Worm (Caenorhabditis elegans): ENCODE measurements around the gene F54D8.10.

F54D8.10 gene

DNA sequence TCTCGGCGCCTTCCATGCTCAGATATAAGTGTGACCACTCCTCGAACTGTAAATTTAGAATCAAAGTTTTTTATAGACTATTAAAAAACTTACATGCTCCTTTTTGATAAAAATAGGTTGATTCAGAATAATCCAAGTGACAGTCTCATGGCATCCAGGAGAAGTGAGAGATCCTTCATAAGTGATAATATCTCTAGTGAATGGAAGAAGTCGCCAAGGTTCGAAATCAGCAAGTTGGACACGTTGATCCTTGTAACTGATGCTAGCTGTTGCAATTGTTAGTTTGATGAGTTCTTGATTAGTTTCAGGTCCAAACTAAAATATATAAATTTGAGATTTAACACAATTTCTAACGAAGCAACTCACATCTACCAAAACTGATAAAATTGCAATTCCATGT is 11.3 kb upstream of the F54D8.10 start:
- no peak for TF ChIP-seq unc-62 (GFP tag; optimal IDR thresholded peaks at IDR 0.05)

DNA sequence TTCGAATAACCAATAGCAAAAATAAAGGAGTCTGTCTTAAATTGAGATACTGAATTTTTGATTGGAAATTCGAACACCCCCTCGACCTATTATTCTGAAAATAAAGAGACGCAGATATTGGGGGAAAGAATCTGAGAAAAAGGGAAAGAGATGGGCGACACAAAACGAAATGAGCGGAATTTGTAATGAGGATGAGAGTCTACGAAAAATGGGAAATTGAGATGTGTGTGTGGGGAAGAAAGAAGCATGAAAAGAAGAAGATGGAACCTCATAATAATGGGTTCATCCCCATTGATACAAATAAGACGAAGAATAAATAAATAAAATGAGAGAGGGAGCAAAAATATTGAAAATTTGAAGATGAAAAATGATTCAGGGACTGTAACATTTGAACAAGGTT is 9.1 kb upstream of the F54D8.10 start, which contains the start of gene cah-1:
Gene cah-1, minus strand, starts transcription at position 101 of the 400 bp plus-strand sequence.
- no peak for TF ChIP-seq unc-62 (GFP tag; optimal IDR thresholded peaks at IDR 0.05)

- TF ChIP-seq unc-62 (GFP tag; optimal IDR thresholded peaks at IDR 0.05), result no peak
Measured at ce11 chrIII:5089489-5089888, 5.1 kb upstream of the F54D8.10 start.

ce11 chrIII:5092345-5092744 is 2.3 kb upstream of the F54D8.10 start:
- no peak for TF ChIP-seq unc-62 (GFP tag; optimal IDR thresholded peaks at IDR 0.05)

DNA sequence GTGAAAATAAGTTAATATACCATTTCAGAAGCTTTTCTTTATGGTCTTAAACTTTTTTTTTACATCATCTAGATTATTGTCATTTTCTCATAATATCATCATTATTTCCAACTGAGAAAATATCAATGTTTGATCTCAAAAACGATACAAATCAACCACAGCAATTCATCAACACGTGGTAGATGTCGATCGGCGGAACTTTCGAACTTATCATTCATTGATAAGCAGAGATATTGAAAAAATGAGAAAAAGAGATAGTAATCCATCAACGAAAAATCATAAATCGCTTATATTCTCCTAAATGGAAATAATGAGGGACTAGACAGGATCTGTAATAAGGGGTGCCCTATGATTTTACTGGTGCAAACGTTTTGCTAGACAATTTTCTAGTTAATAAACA is 2.1 kb downstream of the F54D8.10 start:
- TF ChIP-seq unc-62 (GFP tag; optimal IDR thresholded peaks at IDR 0.05), result no peak

DNA sequence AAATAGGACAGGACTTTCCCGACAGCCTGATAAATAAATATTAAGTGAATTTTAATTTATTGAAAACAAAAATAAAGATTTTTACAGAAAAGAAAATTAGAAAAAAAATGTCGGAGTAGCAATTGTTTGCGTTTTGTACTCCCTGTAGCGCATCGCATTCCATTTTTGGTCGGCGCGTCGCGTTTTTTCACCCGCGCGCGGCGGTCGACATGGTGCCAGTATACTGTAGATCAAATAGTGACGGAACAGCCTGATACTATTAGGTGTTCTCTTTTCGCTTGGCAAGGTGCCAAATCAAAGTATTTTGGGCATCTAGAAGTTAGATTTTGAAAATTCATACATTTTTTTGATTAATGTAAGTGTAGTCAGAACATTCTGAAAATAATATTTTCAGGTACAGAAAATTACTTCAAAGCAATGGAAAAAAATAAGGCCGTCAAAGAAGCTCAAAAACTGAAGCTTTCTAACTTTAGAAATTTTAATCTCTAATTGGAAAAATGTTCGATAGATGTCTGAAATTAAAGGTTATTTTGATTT is 4.2 kb downstream of the F54D8.10 start:
- TF ChIP-seq unc-62 (GFP tag; optimal IDR thresholded peaks at IDR 0.05), result no peak

- TF ChIP-seq unc-62 (GFP tag; optimal IDR thresholded peaks at IDR 0.05), result no peak
Measured at ce11 chrIII:5099500-5099899, 4.9 kb downstream of the F54D8.10 start.

DNA sequence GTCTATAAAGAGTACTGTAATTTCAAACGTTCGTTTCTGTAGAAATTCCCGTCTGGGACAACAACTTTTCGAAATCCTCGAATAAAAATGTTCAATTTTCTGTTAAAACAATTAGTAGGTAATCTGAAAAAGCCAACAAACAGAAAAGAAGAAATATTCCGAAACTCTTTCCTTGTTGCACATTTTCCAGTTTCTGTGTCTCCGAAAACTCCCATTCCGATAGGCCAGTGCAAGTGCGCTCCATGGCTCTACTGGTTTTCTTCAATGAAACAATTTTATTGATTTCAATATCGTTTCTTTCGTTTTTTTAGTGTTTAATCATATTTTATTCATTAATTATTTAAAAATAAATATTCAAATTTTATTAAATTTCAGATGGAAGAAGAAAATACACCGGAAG is 8.0 kb downstream of the F54D8.10 start, which contains the start of gene F54D8.6:
Gene F54D8.6, plus strand, starts transcription at position 370 of the 400 bp plus-strand sequence.
- TF ChIP-seq unc-62 (GFP tag; optimal IDR thresholded peaks at IDR 0.05), result no peak

- no peak for TF ChIP-seq unc-62 (GFP tag; optimal IDR thresholded peaks at IDR 0.05)
Measured at ce11 chrIII:5105485-5105884, 10.9 kb downstream of the F54D8.10 start.

DNA sequence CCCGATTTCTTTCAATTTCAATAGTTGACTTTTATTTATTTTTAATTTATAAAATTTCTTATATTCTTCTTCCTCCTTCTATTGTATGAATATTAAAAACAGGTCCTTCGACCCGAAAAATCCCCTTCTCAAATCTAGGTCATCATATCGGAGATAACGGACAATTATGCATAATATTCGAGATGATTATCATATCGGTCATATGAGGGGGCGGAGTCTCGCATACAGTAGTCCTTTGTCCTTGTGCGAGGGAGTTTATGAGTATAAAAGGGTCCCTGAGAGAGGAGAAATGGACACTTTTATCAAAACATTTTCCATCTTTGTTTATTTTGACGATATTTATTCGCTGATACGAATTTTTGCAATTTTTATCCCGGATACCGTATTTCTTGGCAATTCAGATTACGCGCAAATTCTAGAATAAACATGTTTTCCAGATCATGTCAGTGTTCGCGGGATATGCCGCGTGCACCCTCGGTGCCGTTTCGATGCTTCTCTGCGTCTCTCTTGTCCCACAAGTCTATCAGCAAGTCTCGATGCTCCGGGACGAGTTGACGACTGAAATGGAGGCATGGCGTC is 12.4 kb downstream of the F54D8.10 start, which contains the start of gene dpy-17:
Gene dpy-17, plus strand, starts transcription at position 438 of the 579 bp plus-strand sequence.
- no peak for TF ChIP-seq unc-62 (GFP tag; optimal IDR thresholded peaks at IDR 0.05)

DNA sequence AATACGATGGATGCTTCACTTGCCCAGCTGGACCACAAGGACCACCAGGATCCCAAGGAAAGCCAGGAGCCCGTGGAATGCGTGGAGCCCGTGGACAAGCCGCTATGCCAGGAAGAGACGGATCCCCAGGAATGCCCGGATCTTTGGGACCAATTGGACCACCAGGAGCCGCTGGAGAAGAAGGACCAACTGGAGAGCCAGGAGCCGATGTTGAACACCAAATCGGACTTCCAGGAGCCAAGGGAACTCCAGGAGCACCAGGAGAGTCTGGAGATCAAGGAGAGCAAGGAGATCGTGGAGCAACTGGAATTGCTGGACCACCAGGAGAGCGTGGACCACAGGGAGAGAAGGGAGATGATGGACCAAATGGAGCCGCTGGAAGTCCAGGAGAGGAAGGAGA is 13.4 kb downstream of the F54D8.10 start:
- TF ChIP-seq unc-62 (GFP tag; optimal IDR thresholded peaks at IDR 0.05), result no peak

- no peak for TF ChIP-seq unc-62 (GFP tag; optimal IDR thresholded peaks at IDR 0.05)
Measured at ce11 chrIII:5108746-5109145, 14.1 kb downstream of the F54D8.10 start.

DNA sequence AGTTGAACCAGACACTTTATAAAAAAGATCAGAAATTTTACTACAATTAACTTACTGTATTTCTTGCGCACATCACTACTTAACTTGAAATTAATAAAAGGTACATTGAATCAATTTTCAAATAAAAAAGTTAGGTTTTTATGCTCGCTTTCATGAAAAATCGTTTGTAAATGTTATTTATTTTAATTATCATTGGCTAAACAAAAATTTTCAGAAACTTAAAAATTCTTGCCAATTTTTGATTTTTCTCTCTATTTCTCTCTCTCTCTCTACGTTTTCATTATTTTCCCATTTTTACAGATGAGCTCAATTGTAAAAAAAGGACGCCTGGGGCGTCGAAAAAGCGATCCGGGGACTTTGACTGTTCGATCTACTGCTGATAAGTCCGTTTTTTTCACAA is 14.8 kb downstream of the F54D8.10 start, which contains the start of gene sax-2:
Gene sax-2, plus strand, starts transcription at position 301 of the 400 bp plus-strand sequence.
- no peak for TF ChIP-seq unc-62 (GFP tag; optimal IDR thresholded peaks at IDR 0.05)

ce11 chrIII:5112399-5112798 is 17.8 kb downstream of the F54D8.10 start:
- no peak for TF ChIP-seq unc-62 (GFP tag; optimal IDR thresholded peaks at IDR 0.05)

DNA sequence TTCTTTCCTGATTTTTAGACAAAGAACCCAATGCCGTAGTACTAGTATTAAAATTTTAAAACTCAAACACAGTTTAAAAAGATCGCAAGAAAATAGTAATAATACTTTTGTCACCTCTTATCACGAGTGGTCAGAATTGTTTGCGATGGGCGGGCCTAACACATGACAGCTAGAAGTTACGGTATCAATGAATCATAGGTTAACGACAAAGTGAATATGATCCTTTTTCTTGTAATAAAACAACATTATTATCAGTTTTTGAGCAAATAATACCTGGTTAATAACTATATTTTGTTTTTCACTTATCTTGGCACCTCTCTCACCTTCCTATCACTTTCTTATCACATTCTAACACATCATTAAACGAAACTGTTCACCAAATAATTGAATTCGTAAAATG is 18.4 kb downstream of the F54D8.10 start:
- no peak for TF ChIP-seq unc-62 (GFP tag; optimal IDR thresholded peaks at IDR 0.05)

DNA sequence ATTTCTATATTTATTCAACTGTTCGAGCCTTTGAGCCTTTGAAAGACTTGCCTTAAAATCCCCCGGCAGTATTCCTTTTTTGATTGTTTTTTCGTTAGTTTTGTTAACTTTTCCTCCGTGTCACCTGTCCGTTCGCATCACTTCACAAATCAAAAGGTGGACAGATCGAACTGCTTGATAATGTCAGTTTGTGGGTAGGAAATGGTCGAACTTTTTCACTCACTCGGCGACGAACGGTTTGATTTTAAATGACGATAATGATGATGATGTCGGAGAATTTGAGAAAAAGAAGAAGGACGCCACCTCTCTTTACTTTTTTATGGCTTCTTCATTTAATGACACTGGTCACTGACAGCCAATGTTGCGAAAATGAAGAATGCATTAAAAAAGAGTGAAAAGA is 24.5 kb downstream of the F54D8.10 start:
- no peak for TF ChIP-seq unc-62 (GFP tag; optimal IDR thresholded peaks at IDR 0.05)

- no peak for TF ChIP-seq unc-62 (GFP tag; optimal IDR thresholded peaks at IDR 0.05)
Measured at ce11 chrIII:5120593-5120992, 26.0 kb downstream of the F54D8.10 start.

ce11 chrIII:5124385-5124784 is 29.8 kb downstream of the F54D8.10 start:
- no peak for TF ChIP-seq unc-62 (GFP tag; optimal IDR thresholded peaks at IDR 0.05)
